Worm (Caenorhabditis elegans): ENCODE measurements around the gene dhs-15.

- no peak for TF ChIP-seq unc-130 (GFP tag; optimal IDR thresholded peaks at IDR 0.05)
- TF ChIP-seq skn-1 (tag; optimal IDR thresholded peaks at IDR 0.05) = no peak
- no peak for TF ChIP-seq ama-1 (optimal IDR thresholded peaks at IDR 0.05)
Observed at ce11 chrV:2803258-2803657, 33.6 kb upstream of the dhs-15 start.
